Fruit fly (Drosophila melanogaster): ENCODE measurements around the gene nerfin-2.

DNA sequence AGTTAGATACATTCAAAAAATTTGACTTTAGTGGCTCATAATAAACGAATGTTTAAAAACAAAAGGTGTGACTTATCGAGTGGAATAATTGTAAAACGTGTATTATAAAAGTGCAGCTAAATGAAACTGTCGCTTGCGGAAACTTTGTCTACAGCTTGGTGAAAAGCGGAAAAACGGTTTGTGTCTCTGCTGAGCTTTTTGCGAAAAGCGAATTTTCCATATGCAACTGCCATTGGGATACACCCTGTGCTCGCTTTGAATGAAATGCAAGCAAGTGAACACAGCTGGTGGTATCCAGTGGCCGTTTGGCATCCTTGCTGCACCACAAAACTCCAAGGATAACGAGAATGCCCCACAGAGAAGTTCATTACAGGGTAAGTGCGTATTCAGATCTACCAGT lies 20.0 kb downstream of the nerfin-2 start:
- TF ChIP-seq woc (GFP tag; optimal IDR thresholded peaks at IDR 0.05) = no peak
- no peak for TF ChIP-seq tai (GFP tag; optimal IDR thresholded peaks at IDR 0.05)
- TF ChIP-seq h (GFP tag; optimal IDR thresholded peaks at IDR 0.05) = no peak
- TF ChIP-seq dmrt93B (GFP tag; optimal IDR thresholded peaks at IDR 0.05) = no peak
- TF ChIP-seq Jra (GFP tag; optimal IDR thresholded peaks at IDR 0.05) = no peak
- TF ChIP-seq Abd-B (GFP tag; optimal IDR thresholded peaks at IDR 0.05) = no peak
- TF ChIP-seq foxo (GFP tag; optimal IDR thresholded peaks at IDR 0.05) = no peak
- no peak for TF ChIP-seq brk (GFP tag; optimal IDR thresholded peaks at IDR 0.05)

Measured in whole organism, wandering third instar larva.